Worm (Caenorhabditis elegans): ENCODE results near the gene C13F10.7.
A peak's percentile ranks its signal among the peaks of the same experiment; 100 is the strongest.

C13F10.7 gene

ce11 chrV:7199932-7200331 lies 23.1 kb downstream of the C13F10.7 start, which contains the start of gene F09G2.1:
Gene F09G2.1, plus strand, starts transcription at chrV:7200232.
- no peak for TF ChIP-seq egrh-3 (GFP tag; IDR thresholded peaks at IDR 0.05)
- no peak for TF ChIP-seq madf-10 (tag; optimal IDR thresholded peaks at IDR 0.05)

- no peak for TF ChIP-seq unc-130 (GFP tag; optimal IDR thresholded peaks at IDR 0.05)
- peak; percentile 54; the same call in 1 of the 2 replicates for TF ChIP-seq D2030.7 (GFP tag; IDR thresholded peaks at IDR 0.05)
- TF ChIP-seq K11D2.4 (GFP tag; IDR thresholded peaks at IDR 0.05): no peak
- TF ChIP-seq lsl-1 (GFP tag; optimal IDR thresholded peaks at IDR 0.05): peak; percentile 97
- no peak for TF ChIP-seq B0336.3 (GFP tag; IDR thresholded peaks at IDR 0.05)
- no peak for TF ChIP-seq hmg-20 (GFP tag; IDR thresholded peaks at IDR 0.05)
- peak; percentile 75 for TF ChIP-seq madf-8 (GFP tag; conservative IDR thresholded peaks at IDR 0.05)
- peak; percentile 90 for TF ChIP-seq madf-3 (GFP tag; IDR thresholded peaks at IDR 0.05)
- no peak for TF ChIP-seq F55B11.4 (tag; optimal IDR thresholded peaks at IDR 0.05; ENCODE audit: borderline replicate concordance, insufficient read depth)
- TF ChIP-seq mcd-1 (GFP tag; IDR thresholded peaks at IDR 0.05): 0 out of 2 replicates have a peak, but pooled peaks have one; percentile 7
- peak; percentile 31 for TF ChIP-seq tbp1 (GFP tag; optimal IDR thresholded peaks at IDR 0.05)
- TF ChIP-seq let-607 (tag; optimal IDR thresholded peaks at IDR 0.05): no peak
- no peak for TF ChIP-seq ekl-4 (GFP tag; IDR thresholded peaks at IDR 0.05)
- no peak for TF ChIP-seq somi-1 (GFP tag; optimal IDR thresholded peaks at IDR 0.05)
- TF ChIP-seq ceh-91 (GFP tag; IDR thresholded peaks at IDR 0.05): peak; percentile 51
- peak; percentile 93 for TF ChIP-seq F33H1.4 (GFP tag; IDR thresholded peaks at IDR 0.05)
- TF ChIP-seq snpc-1.1 (tag; optimal IDR thresholded peaks at IDR 0.05; ENCODE audit: insufficient read depth): peak; percentile 50
- no peak for TF ChIP-seq hlh-26 (GFP tag; conservative IDR thresholded peaks at IDR 0.05)
- TF ChIP-seq xnd-1 (tag; optimal IDR thresholded peaks at IDR 0.05): peak; percentile 89
- TF ChIP-seq lin-54 (GFP tag; optimal IDR thresholded peaks at IDR 0.05): peak; percentile 54
- TF ChIP-seq zfh-2 (GFP tag; conservative IDR thresholded peaks at IDR 0.05): no peak
- peak; percentile 93 for TF ChIP-seq madf-6 (GFP tag; IDR thresholded peaks at IDR 0.05)
- peak; percentile 7 for TF ChIP-seq efl-1 (GFP tag; optimal IDR thresholded peaks at IDR 0.05)
- 0 out of 2 replicates have a peak, but pooled peaks have one; percentile 14 for TF ChIP-seq hsf-1 (GFP tag; IDR thresholded peaks at IDR 0.05)
Observed at ce11 chrV:7199077-7199476, 24.0 kb downstream of the C13F10.7 start.

DNA sequence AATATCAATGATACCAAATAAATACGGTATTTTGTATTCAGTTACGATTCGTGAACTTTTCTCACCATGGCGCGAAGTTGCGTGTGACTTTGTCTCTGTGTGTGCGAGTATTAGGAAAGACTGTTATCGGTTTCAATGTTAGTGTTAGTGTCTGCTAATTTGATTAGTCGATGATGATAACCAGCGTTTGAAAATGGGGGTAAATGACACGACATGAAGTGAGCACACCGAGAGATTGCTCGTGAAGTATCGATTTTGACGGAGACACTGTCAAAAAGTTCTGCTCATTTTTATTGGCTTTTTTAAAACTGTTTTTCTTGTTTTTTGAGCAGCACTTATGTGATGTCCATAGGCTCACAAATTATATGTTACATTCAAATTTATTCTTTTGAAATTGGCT lies 24.6 kb downstream of the C13F10.7 start:
- TF ChIP-seq atf-7 (tag; optimal IDR thresholded peaks at IDR 0.05) (peak; percentile 40), tbx-9 (tag; optimal IDR thresholded peaks at IDR 0.05; ENCODE audit: borderline replicate concordance) (peak; percentile 78), lsy-27 (tag; optimal IDR thresholded peaks at IDR 0.05; ENCODE audit: borderline replicate concordance, insufficient read depth) (no peak), ets-4 (GFP tag; optimal IDR thresholded peaks at IDR 0.05) (peak; percentile 73), Y79H2A.3 (GFP tag; conservative IDR thresholded peaks at IDR 0.05) (0 out of 2 replicates have a peak, but pooled peaks have one; percentile 20), lin-40 (tag; optimal IDR thresholded peaks at IDR 0.05) (peak; percentile 29), repo-1 (tag; optimal IDR thresholded peaks at IDR 0.05) (peak; percentile 79), hlh-12 (tag; optimal IDR thresholded peaks at IDR 0.05) (no peak), madf-3 (GFP tag; IDR thresholded peaks at IDR 0.05) (peak; percentile 93), tlf-1 (GFP tag; optimal IDR thresholded peaks at IDR 0.05) (peak; percentile 71), ama-1 (optimal IDR thresholded peaks at IDR 0.05) (peak; percentile 48), ama-1 (GFP tag; optimal IDR thresholded peaks at IDR 0.05) (peak in 1 of 2 experiments; percentile 73), ceh-40 (GFP tag; IDR thresholded peaks at IDR 0.05) (0 out of 2 replicates have a peak, but pooled peaks have one; percentile 45), Y95B8A.8 (GFP tag; IDR thresholded peaks at IDR 0.05) (0 out of 2 replicates have a peak, but pooled peaks have one; percentile 42), K12H6.12 (tag; optimal IDR thresholded peaks at IDR 0.05) (no peak), hsf-1 (GFP tag; IDR thresholded peaks at IDR 0.05) (peak; percentile 72), lin-26 (GFP tag; IDR thresholded peaks at IDR 0.05) (peak; percentile 50; the same call in 1 of the 2 replicates), nhr-90 (tag; optimal IDR thresholded peaks at IDR 0.05) (peak; percentile 22), F37B4.10 (GFP tag; IDR thresholded peaks at IDR 0.05) (no peak), rpc-1 (optimal IDR thresholded peaks at IDR 0.05) (no peak), rpc-1 (tag; optimal IDR thresholded peaks at IDR 0.05) (no peak), T26A5.8 (tag; optimal IDR thresholded peaks at IDR 0.05) (no peak), ztf-25 (GFP tag; IDR thresholded peaks at IDR 0.05) (0 out of 2 replicates have a peak, but pooled peaks have one; percentile 59)

Measured in whole organism, young adult.